Fruit fly (Drosophila melanogaster) whole organism, embryonic: ENCODE results near the gene Dad1.

Experiments used
- CG10321 ChIP-seq: fragments of 200-800 bp; sonication (Bioruptor generic); IDR thresholded peaks from 2 replicates; pipeline ENCODE4 v1.3.6; 2022; ENCODE audit warnings: missing biosample characterization, missing genetic modification characterization
- CG11456 ChIP-seq: fragments of 200-800 bp; sonication (Bioruptor generic); IDR thresholded peaks from 3 replicates; pipeline ENCODE4 v1.3.6; 2022; ENCODE audit warnings: missing biosample characterization, missing genetic modification characterization
- CG11504 ChIP-seq: fragments of 200-800 bp; sonication (Bioruptor generic); optimal IDR thresholded peaks from 3 replicates; lab custom pipeline; 2019; ENCODE audit warnings: missing biosample characterization, mild to moderate bottlenecking, missing genetic modification characterization, moderate library complexity
- CG13296 ChIP-seq: fragments of 200-800 bp; sonication (Bioruptor generic); optimal IDR thresholded peaks from 3 replicates; lab custom pipeline; 2018; ENCODE audit warnings: missing biosample characterization, mild to moderate bottlenecking, missing genetic modification characterization
- CG14860 ChIP-seq: fragments of 200-800 bp; sonication (Bioruptor generic); IDR thresholded peaks from 3 replicates; pipeline ENCODE4 v1.3.6; 2022; ENCODE audit warnings: missing biosample characterization, missing genetic modification characterization; ENCODE audit not compliant: partially characterized antibody
- CG15011 ChIP-seq: fragments of 200-800 bp; sonication (Bioruptor generic); optimal IDR thresholded peaks from 3 replicates; lab custom pipeline; 2018; ENCODE audit warnings: missing biosample characterization, mild to moderate bottlenecking, missing genetic modification characterization
- CG16813 ChIP-seq: fragments of 200-800 bp; sonication (Bioruptor generic); IDR thresholded peaks from 3 replicates; pipeline ENCODE4 v1.3.6; 2022; ENCODE audit warnings: missing biosample characterization, missing genetic modification characterization; ENCODE audit not compliant: partially characterized antibody
- CG17359 ChIP-seq: fragments of 200-800 bp; sonication (Bioruptor generic); optimal IDR thresholded peaks from 3 replicates; lab custom pipeline; 2018; ENCODE audit warnings: missing biosample characterization, mild to moderate bottlenecking, missing genetic modification characterization, moderate library complexity
- CG17912 ChIP-seq: fragments of 200-800 bp; sonication (Bioruptor generic); optimal IDR thresholded peaks from 2 replicates; lab custom pipeline; 2018; ENCODE audit warnings: missing biosample characterization, mild to moderate bottlenecking, missing genetic modification characterization
- CG18262 ChIP-seq: fragments of 200-800 bp; optimal IDR thresholded peaks from 3 replicates; lab custom pipeline; 2019; ENCODE audit warnings: missing biosample characterization, mild to moderate bottlenecking, missing genetic modification characterization, moderate library complexity
- CG2678 ChIP-seq: fragments of 200-800 bp; sonication (Bioruptor generic); optimal IDR thresholded peaks from 3 replicates; lab custom pipeline; 2019; ENCODE audit warnings: missing biosample characterization, mild to moderate bottlenecking, missing genetic modification characterization, moderate library complexity
- CG2712 ChIP-seq: fragments of 200-800 bp; optimal IDR thresholded peaks from 3 replicates; lab custom pipeline; 2019; ENCODE audit warnings: missing biosample characterization, mild to moderate bottlenecking, missing genetic modification characterization, moderate library complexity
- CG31365 ChIP-seq: fragments of 200-800 bp; sonication (Bioruptor generic); optimal IDR thresholded peaks from 2 replicates; lab custom pipeline; 2018; ENCODE audit warnings: missing biosample characterization, mild to moderate bottlenecking, missing genetic modification characterization
- CG33557 ChIP-seq: fragments of 200-800 bp; sonication (Bioruptor generic); optimal IDR thresholded peaks from 2 replicates; lab custom pipeline; 2019; ENCODE audit warnings: missing biosample characterization, mild to moderate bottlenecking, missing genetic modification characterization, moderate library complexity
- CG34422 ChIP-seq: fragments of 200-800 bp; sonication (Bioruptor generic); IDR thresholded peaks from 3 replicates; pipeline ENCODE4 v1.3.6; 2022; ENCODE audit warnings: missing biosample characterization, missing genetic modification characterization
- CG3847 ChIP-seq: fragments of 200-800 bp; sonication (Bioruptor generic); IDR thresholded peaks from 2 replicates; pipeline ENCODE4 v1.3.6; 2022; ENCODE audit warnings: missing biosample characterization, missing genetic modification characterization
- CG4707 ChIP-seq: fragments of 200-800 bp; sonication (Bioruptor generic); optimal IDR thresholded peaks from 2 replicates; lab custom pipeline; 2018; ENCODE audit warnings: missing biosample characterization, mild to moderate bottlenecking, missing genetic modification characterization, moderate library complexity
- CG4854 ChIP-seq: fragments of 200-800 bp; sonication (Bioruptor generic); optimal IDR thresholded peaks from 2 replicates; lab custom pipeline; 2016; ENCODE audit warnings: missing biosample characterization, missing genetic modification characterization, inconsistent platforms
- CG6765 ChIP-seq: fragments of 200-800 bp; sonication (Bioruptor generic); optimal IDR thresholded peaks from 3 replicates; lab custom pipeline; 2017; ENCODE audit warnings: missing biosample characterization, mild to moderate bottlenecking, missing genetic modification characterization
- CG6791 ChIP-seq: fragments of 200-800 bp; sonication (Bioruptor generic); IDR thresholded peaks from 3 replicates; pipeline ENCODE4 v1.3.6; 2022; ENCODE audit warnings: missing biosample characterization, missing genetic modification characterization; ENCODE audit not compliant: partially characterized antibody
- CG8359 ChIP-seq: fragments of 200-800 bp; sonication (Bioruptor generic); optimal IDR thresholded peaks from 2 replicates; lab custom pipeline; 2017; ENCODE audit warnings: missing biosample characterization, mild to moderate bottlenecking, missing genetic modification characterization, borderline replicate concordance
- CG8924 ChIP-seq: fragments of 200-800 bp; optimal IDR thresholded peaks from 3 replicates; lab custom pipeline; 2019; ENCODE audit warnings: missing biosample characterization, mild to moderate bottlenecking, missing genetic modification characterization, moderate library complexity
- CG9797 ChIP-seq: fragments of 200-800 bp; sonication (Bioruptor generic); optimal IDR thresholded peaks from 3 replicates; lab custom pipeline; 2018; ENCODE audit warnings: missing biosample characterization, mild to moderate bottlenecking, missing genetic modification characterization
- HLH4C ChIP-seq: fragments of 200-800 bp; sonication (Bioruptor generic); IDR thresholded peaks from 3 replicates; pipeline ENCODE4 v1.3.6; 2022; ENCODE audit warnings: missing biosample characterization, missing genetic modification characterization; ENCODE audit not compliant: partially characterized antibody
- Jarid2 ChIP-seq: fragments of 200-800 bp; sonication (Bioruptor generic); optimal IDR thresholded peaks from 3 replicates; lab custom pipeline; 2017; ENCODE audit warnings: mild to moderate bottlenecking, missing biosample characterization, missing genetic modification reagents, missing genetic modification characterization
- Meics ChIP-seq: fragments of 200-800 bp; sonication (Bioruptor generic); optimal IDR thresholded peaks from 2 replicates; lab custom pipeline; 2017; ENCODE audit warnings: missing biosample characterization, mild to moderate bottlenecking, missing genetic modification characterization
- NfI ChIP-seq: fragments of 200-800 bp; sonication (Bioruptor generic); optimal IDR thresholded peaks from 3 replicates; lab custom pipeline; 2018; ENCODE audit warnings: missing biosample characterization, mild to moderate bottlenecking, missing genetic modification characterization, moderate library complexity
- Optix ChIP-seq: fragments of 200-800 bp; sonication (Bioruptor generic); IDR thresholded peaks from 3 replicates; pipeline ENCODE4 v1.3.6; 2022; ENCODE audit warnings: missing biosample characterization, missing genetic modification characterization
- PHDP ChIP-seq: fragments of 200-800 bp; sonication (Bioruptor generic); optimal IDR thresholded peaks from 3 replicates; lab custom pipeline; 2018; ENCODE audit warnings: missing biosample characterization, mild to moderate bottlenecking, missing genetic modification characterization, moderate library complexity
- Stat92E ChIP-seq, 3 experiments: fragments of >200 bp in 2 of 3; fragments of 200-800 bp in 1 of 3; sonication (Bioruptor generic) in 1 of 3; optimal IDR thresholded peaks; 2 replicates each; lab custom pipeline; 2017 to 2019; ENCODE audit warnings: missing biosample characterization in 3 of 3, missing genetic modification characterization in 3 of 3, mild to moderate bottlenecking in 1 of 3, moderate library complexity in 1 of 3
- bigmax ChIP-seq: fragments of 200-800 bp; sonication (Bioruptor generic); optimal IDR thresholded peaks from 2 replicates; lab custom pipeline; 2018; ENCODE audit warnings: missing biosample characterization, mild to moderate bottlenecking, missing genetic modification characterization
- gcm ChIP-seq: fragments of 200-800 bp; sonication (Bioruptor generic); optimal IDR thresholded peaks from 2 replicates; lab custom pipeline; 2019; ENCODE audit warnings: missing biosample characterization, mild to moderate bottlenecking, missing genetic modification characterization, moderate library complexity
- hbn ChIP-seq: fragments of 200-800 bp; sonication (Bioruptor generic); IDR thresholded peaks from 2 replicates; pipeline ENCODE4 v1.3.6; 2022; ENCODE audit warnings: missing biosample characterization, missing genetic modification characterization; ENCODE audit not compliant: partially characterized antibody
- insv ChIP-seq, 2 experiments: fragments of 200-800 bp; sonication (Bioruptor generic); optimal IDR thresholded peaks; 3 replicates each; lab custom pipeline; 2016 to 2018; ENCODE audit warnings: missing biosample characterization in 2 of 2, missing genetic modification characterization in 2 of 2
- ken ChIP-seq: fragments of 200-800 bp; sonication (Bioruptor generic); IDR thresholded peaks from 3 replicates; pipeline ENCODE4 v1.3.6; 2022; ENCODE audit warnings: missing biosample characterization, missing genetic modification characterization
- lola ChIP-seq, 3 experiments: fragments of >200 bp in 2 of 3; fragments of 200-800 bp in 1 of 3; sonication (Bioruptor generic) in 1 of 3; optimal IDR thresholded peaks; 2 replicates each; lab custom pipeline; 2017 to 2019; ENCODE audit warnings: missing biosample characterization in 3 of 3, missing genetic modification characterization in 3 of 3, mild to moderate bottlenecking in 1 of 3, moderate library complexity in 1 of 3
- maf-S ChIP-seq: fragments of 200-800 bp; sonication (Bioruptor generic); optimal IDR thresholded peaks from 2 replicates; lab custom pipeline; 2016; ENCODE audit warnings: missing biosample characterization, missing genetic modification characterization
- nom ChIP-seq: fragments of 200-800 bp; sonication (Bioruptor generic); optimal IDR thresholded peaks from 2 replicates; lab custom pipeline; 2017; ENCODE audit warnings: missing biosample characterization, missing genetic modification characterization, mild to moderate bottlenecking, moderate library complexity, missing genetic modification reagents
- pho ChIP-seq: fragments of 200-800 bp; sonication (Bioruptor generic); optimal IDR thresholded peaks from 2 replicates; lab custom pipeline; 2016; ENCODE audit warnings: missing biosample characterization, missing genetic modification characterization
- sqz ChIP-seq: fragments of 200-800 bp; sonication (Bioruptor generic); optimal IDR thresholded peaks from 3 replicates; lab custom pipeline; 2018; ENCODE audit warnings: missing biosample characterization, mild to moderate bottlenecking, missing genetic modification characterization
- tap ChIP-seq: fragments of 200-800 bp; optimal IDR thresholded peaks from 3 replicates; lab custom pipeline; 2019; ENCODE audit warnings: missing biosample characterization, mild to moderate bottlenecking, missing genetic modification characterization, moderate library complexity
- tup ChIP-seq: fragments of 200-800 bp; sonication (Bioruptor generic); optimal IDR thresholded peaks from 2 replicates; lab custom pipeline; 2016; ENCODE audit warnings: missing biosample characterization, mild to moderate bottlenecking, missing genetic modification characterization, moderate library complexity
- twi ChIP-seq: fragments of 200-800 bp; optimal IDR thresholded peaks from 2 replicates; lab custom pipeline; 2019; ENCODE audit warnings: missing biosample characterization, mild to moderate bottlenecking, missing genetic modification characterization, moderate library complexity
- vnd ChIP-seq: fragments of 200-800 bp; sonication (Bioruptor generic); IDR thresholded peaks from 3 replicates; pipeline ENCODE4 v1.3.6; 2022; ENCODE audit warnings: missing biosample characterization, missing genetic modification characterization; ENCODE audit not compliant: partially characterized antibody
- zen2 ChIP-seq: fragments of 200-800 bp; sonication (Bioruptor generic); IDR thresholded peaks from 3 replicates; pipeline ENCODE4 v1.3.6; 2022; ENCODE audit warnings: missing biosample characterization, missing genetic modification characterization; ENCODE audit not compliant: partially characterized antibody

Dad1 gene

dm6 chr2L:8364006-8364956 lies 19.7 kb downstream of the Dad1 start, which contains the start of the genes RpS13 and CSN8 (continued):
- TF ChIP-seq vnd (GFP tag; lab: Robert Waterston, UW): peak; percentile 90
- peak; percentile 16 for TF ChIP-seq CG17912 (GFP tag; lab: Kevin White, UChicago)
- peak; percentile 29 for TF ChIP-seq pho (GFP tag; lab: Kevin White, UChicago)
- TF ChIP-seq CG14860 (GFP tag; lab: Robert Waterston, UW): peak; percentile 92
- TF ChIP-seq CG4854 (GFP tag; lab: Kevin White, UChicago): no peak
- TF ChIP-seq CG13296: peak; percentile 38
- peak; percentile 87; the same call in 2 of the 3 replicates for TF ChIP-seq zen2
- peak; percentile 38 for TF ChIP-seq CG18262 (tag; lab: Kevin White, UChicago)
- TF ChIP-seq CG34422 (GFP tag; lab: Robert Waterston, UW): peak; percentile 62; the same call in 1 of the 3 replicates
- peak; percentile 67 for TF ChIP-seq CG9797 (GFP tag; lab: Kevin White, UChicago)
- peak; percentile 23 for TF ChIP-seq CG31365 (tag; lab: Kevin White, UChicago)
- peak; percentile 22 for TF ChIP-seq maf-S (GFP tag; lab: Kevin White, UChicago)
- TF ChIP-seq CG11504: peak; percentile 44
- TF ChIP-seq lola (GFP tag; optimal IDR thresholded peaks at IDR 0.05; lab: Kevin White, UChicago): peak in 1 of 3 experiments; percentile 6
- peak; percentile 86 for TF ChIP-seq CG6791
- peak; percentile 35 for TF ChIP-seq twi (tag; lab: Kevin White, UChicago)
- TF ChIP-seq Optix (GFP tag; lab: Robert Waterston, UW): no peak
- no peak for TF ChIP-seq CG4707 (GFP tag; lab: Kevin White, UChicago)
- peak; percentile 23 for TF ChIP-seq PHDP (tag; lab: Kevin White, UChicago)
- TF ChIP-seq nom (GFP tag; lab: Kevin White, UChicago): peak; percentile 32
- no peak for TF ChIP-seq CG15011
- peak; percentile 31 for TF ChIP-seq Meics
- no peak for TF ChIP-seq NfI (GFP tag; lab: Kevin White, UChicago)
- TF ChIP-seq CG33557: no peak
- peak; percentile 26 for TF ChIP-seq CG2678 (tag; lab: Kevin White, UChicago)
- peak; percentile 10 for TF ChIP-seq CG17359 (tag; lab: Kevin White, UChicago)
- TF ChIP-seq HLH4C: peak; percentile 92
- peak; percentile 59 for TF ChIP-seq CG6765 (GFP tag; lab: Kevin White, UChicago)
- peak; percentile 38 for TF ChIP-seq CG8924 (tag; lab: Kevin White, UChicago)
- peak; percentile 3 for TF ChIP-seq gcm (GFP tag; lab: Kevin White, UChicago)
- TF ChIP-seq ken (GFP tag; lab: Robert Waterston, UW): no peak
- TF ChIP-seq CG8359 (GFP tag; lab: Kevin White, UChicago): peak; percentile 27
- peak; percentile 95 for TF ChIP-seq bigmax (GFP tag; lab: Kevin White, UChicago)
- peak; percentile 11 for TF ChIP-seq tap (tag; lab: Kevin White, UChicago)
- peak; percentile 93 for TF ChIP-seq hbn (GFP tag; lab: Robert Waterston, UW)
- peak; percentile 33 for TF ChIP-seq CG2712 (tag; lab: Kevin White, UChicago)
- peak; percentile 95 for TF ChIP-seq CG16813
- TF ChIP-seq sqz (GFP tag; lab: Kevin White, UChicago): peak; percentile 28
- no peak for TF ChIP-seq CG11456 (GFP tag; lab: Robert Waterston, UW)
- peak; percentile 36 for TF ChIP-seq Jarid2 (GFP tag; lab: Kevin White, UChicago)
- peak in 1 of 2 experiments; percentile 40 for TF ChIP-seq insv (GFP tag; optimal IDR thresholded peaks at IDR 0.05; lab: Kevin White, UChicago)
- TF ChIP-seq tup: no peak
- no peak for TF ChIP-seq Stat92E (GFP tag; optimal IDR thresholded peaks at IDR 0.05; lab: Kevin White, UChicago)
- no peak for TF ChIP-seq CG10321
- 0 out of 2 replicates have a peak, but pooled peaks have one; percentile 7 for TF ChIP-seq CG3847
